Worm (Caenorhabditis elegans) whole organism, early embryonic: ENCODE measurements around the gene ceh-86.

Experiments
- B0310.2 ChIP-seq: sonication (generic microtip); optimal IDR thresholded peaks from 2 replicates; lab custom pipeline; 2016; ENCODE audit warnings: mild to moderate bottlenecking, missing genetic modification characterization, missing compliant biosample characterization
- aly-1 ChIP-seq: sonication (generic microtip); optimal IDR thresholded peaks from 2 replicates; lab custom pipeline; 2016; ENCODE audit warnings: missing genetic modification characterization, missing compliant biosample characterization
- ama-1 ChIP-seq: fragments of 150-350 bp; optimal IDR thresholded peaks from 2 replicates; lab custom pipeline; 2014
- ceh-36 ChIP-seq: sonication (generic microtip); optimal IDR thresholded peaks from 2 replicates; lab custom pipeline; 2016; ENCODE audit warnings: missing genetic modification characterization, inconsistent platforms, missing compliant biosample characterization
- hmg-4 ChIP-seq: fragments of 200-800 bp; sonication (Bioruptor generic); optimal IDR thresholded peaks from 2 replicates; lab custom pipeline; 2018; ENCODE audit warnings: mild to moderate bottlenecking, missing genetic modification characterization, missing compliant biosample characterization
- tbx-11 ChIP-seq: fragments of 200-800 bp; sonication (Bioruptor generic); IDR thresholded peaks from 2 replicates; pipeline ENCODE4 v1.3.6; 2022; ENCODE audit warnings: missing genetic modification characterization, missing compliant biosample characterization
- tbx-37 ChIP-seq: fragments of 200-800 bp; sonication (Bioruptor generic); conservative IDR thresholded peaks from 2 replicates; pipeline ENCODE4 v1.3.6; 2022; ENCODE audit warnings: missing genetic modification reagents, missing genetic modification characterization, missing compliant biosample characterization

DNA sequence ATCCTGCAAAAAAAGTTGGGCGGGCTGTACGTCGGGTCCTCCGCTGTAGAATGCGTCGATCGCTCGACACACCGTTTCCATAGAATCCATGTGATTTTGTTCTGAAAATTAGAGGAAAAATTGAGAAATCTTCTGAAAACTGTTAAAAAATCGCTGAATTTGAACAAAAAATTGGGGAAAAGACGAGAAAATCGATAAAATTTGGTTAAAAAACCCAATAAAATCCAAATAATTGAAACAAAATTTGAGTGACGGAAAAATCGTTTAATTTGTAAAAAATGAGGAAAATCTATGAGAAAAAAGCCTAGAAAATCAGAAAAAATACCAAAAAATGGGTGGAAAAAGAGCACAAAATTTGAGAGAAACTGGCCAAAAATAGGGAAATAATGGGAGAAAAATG lies 41.4 kb upstream of the ceh-86 start, which contains the start of gene tsr-1:
- no peak for TF ChIP-seq aly-1 (tag; lab: Kevin White, UChicago)
- no peak for TF ChIP-seq B0310.2 (tag; lab: Kevin White, UChicago)
- TF ChIP-seq tbx-11 (GFP tag; lab: Robert Waterston, UW): no peak
- TF ChIP-seq ama-1 (lab: Kevin White, UChicago): no peak
- TF ChIP-seq ceh-36 (tag; lab: Kevin White, UChicago): no peak
- TF ChIP-seq tbx-37 (GFP tag; lab: Robert Waterston, UW): no peak
- TF ChIP-seq hmg-4: no peak
